Worm (Caenorhabditis elegans) whole organism, L2 larva: ENCODE data around the gene C16A3.2.
A peak's percentile ranks its signal among the peaks of the same experiment; 100 is the strongest.

ENCODE experiments used
- F13H6.1 ChIP-seq: sonication (generic microtip); optimal IDR thresholded peaks from 2 replicates; lab custom pipeline; 2016; ENCODE audit warnings: missing genetic modification characterization, missing compliant biosample characterization
- R02D3.7 ChIP-seq: fragments of 150-350 bp; optimal IDR thresholded peaks from 2 replicates; lab custom pipeline; 2014; ENCODE audit warnings: missing biosample characterization, missing genetic modification characterization
- ZK546.5 ChIP-seq: sonication (generic microtip); optimal IDR thresholded peaks from 2 replicates; lab custom pipeline; 2017; ENCODE audit warnings: missing biosample characterization, missing genetic modification characterization
- alr-1 ChIP-seq: fragments of 150-350 bp; optimal IDR thresholded peaks from 2 replicates; lab custom pipeline; 2014; ENCODE audit warnings: missing biosample characterization, missing genetic modification characterization
- aly-2 ChIP-seq: fragments of 150-350 bp; optimal IDR thresholded peaks from 2 replicates; lab custom pipeline; 2014; ENCODE audit warnings: missing biosample characterization, missing genetic modification characterization
- ama-1 ChIP-seq: fragments of 150-350 bp; optimal IDR thresholded peaks from 2 replicates; lab custom pipeline; 2018; ENCODE audit warnings: inconsistent platforms
- blmp-1 ChIP-seq: sonication (generic microtip); optimal IDR thresholded peaks from 2 replicates; lab custom pipeline; 2017; ENCODE audit warnings: missing genetic modification characterization, mild to moderate bottlenecking, missing compliant biosample characterization, antibody characterized with exemption, moderate library complexity; ENCODE audit not compliant: insufficient read depth
- ceh-16 ChIP-seq: fragments of 150-350 bp; optimal IDR thresholded peaks from 2 replicates; lab custom pipeline; 2014; ENCODE audit warnings: missing biosample characterization, missing genetic modification characterization
- crh-2 ChIP-seq: sonication (generic microtip); optimal IDR thresholded peaks from 2 replicates; lab custom pipeline; 2017; ENCODE audit warnings: missing biosample characterization, missing genetic modification characterization
- dmd-4 ChIP-seq: sonication (generic microtip); optimal IDR thresholded peaks from 2 replicates; lab custom pipeline; 2017; ENCODE audit warnings: missing biosample characterization, missing genetic modification characterization
- egl-27 ChIP-seq: sonication (generic microtip); optimal IDR thresholded peaks from 3 replicates; lab custom pipeline; 2017; ENCODE audit warnings: missing biosample characterization, missing genetic modification reagents, missing genetic modification characterization
- elt-1 ChIP-seq: fragments of 150-350 bp; optimal IDR thresholded peaks from 2 replicates; lab custom pipeline; 2014; ENCODE audit warnings: missing biosample characterization, missing genetic modification characterization
- elt-3 ChIP-seq: sonication (generic microtip); optimal IDR thresholded peaks from 2 replicates; lab custom pipeline; 2017; ENCODE audit warnings: missing biosample characterization, missing genetic modification characterization
- fos-1 ChIP-seq: fragments of 150-350 bp; optimal IDR thresholded peaks from 2 replicates; lab custom pipeline; 2014; ENCODE audit warnings: missing biosample characterization, missing genetic modification characterization
- gmeb-1 ChIP-seq: fragments of 150-350 bp; optimal IDR thresholded peaks from 2 replicates; lab custom pipeline; 2014; ENCODE audit warnings: missing biosample characterization, missing genetic modification characterization
- lin-11 ChIP-seq: fragments of 150-350 bp; sonication (generic microtip); optimal IDR thresholded peaks from 2 replicates; lab custom pipeline; 2014; ENCODE audit warnings: missing biosample characterization, missing genetic modification characterization, inconsistent platforms, mixed read lengths
- lin-13 ChIP-seq: fragments of 150-350 bp; optimal IDR thresholded peaks from 2 replicates; lab custom pipeline; 2014; ENCODE audit warnings: missing biosample characterization, missing genetic modification reagents, missing genetic modification characterization
- lin-39 ChIP-seq: fragments of 150-350 bp; optimal IDR thresholded peaks from 2 replicates; lab custom pipeline; 2014; ENCODE audit warnings: missing biosample characterization, missing genetic modification reagents, missing genetic modification characterization
- lsy-2 ChIP-seq, 2 experiments: fragments of 150-350 bp in 1 of 2; sonication (generic microtip) in 1 of 2; optimal IDR thresholded peaks; 2 replicates each; lab custom pipeline; 2014 to 2017; ENCODE audit warnings: missing biosample characterization in 2 of 2, missing genetic modification characterization in 2 of 2
- mab-5 ChIP-seq: fragments of 150-350 bp; optimal IDR thresholded peaks from 2 replicates; lab custom pipeline; 2014; ENCODE audit warnings: missing biosample characterization, missing genetic modification characterization
- mbf-1 ChIP-seq: sonication (generic microtip); optimal IDR thresholded peaks from 2 replicates; lab custom pipeline; 2017; ENCODE audit warnings: missing biosample characterization, missing genetic modification characterization
- mdl-1 ChIP-seq, 2 experiments: fragments of 150-350 bp in 1 of 2; sonication (generic microtip) in 1 of 2; optimal IDR thresholded peaks; 2 replicates each; lab custom pipeline; 2017; ENCODE audit warnings: missing biosample characterization in 2 of 2, missing genetic modification characterization in 2 of 2
- nhr-10 ChIP-seq: sonication (generic microtip); optimal IDR thresholded peaks from 2 replicates; lab custom pipeline; 2017; ENCODE audit warnings: missing biosample characterization, missing genetic modification characterization
- nhr-11 ChIP-seq: fragments of 150-350 bp; optimal IDR thresholded peaks from 2 replicates; lab custom pipeline; 2014; ENCODE audit warnings: missing biosample characterization, missing genetic modification characterization
- nhr-12 ChIP-seq: fragments of 150-350 bp; optimal IDR thresholded peaks from 2 replicates; lab custom pipeline; 2014; ENCODE audit warnings: missing biosample characterization, missing genetic modification characterization
- nhr-129 ChIP-seq: fragments of 150-350 bp; optimal IDR thresholded peaks from 2 replicates; lab custom pipeline; 2014; ENCODE audit warnings: missing biosample characterization, missing genetic modification characterization
- nhr-21 ChIP-seq: fragments of 150-350 bp; optimal IDR thresholded peaks from 2 replicates; lab custom pipeline; 2014; ENCODE audit warnings: missing biosample characterization, missing genetic modification characterization
- nhr-23 ChIP-seq: fragments of 150-350 bp; optimal IDR thresholded peaks from 2 replicates; lab custom pipeline; 2014; ENCODE audit warnings: missing biosample characterization, missing genetic modification reagents, missing genetic modification characterization
- nhr-237 ChIP-seq: fragments of 150-350 bp; optimal IDR thresholded peaks from 2 replicates; lab custom pipeline; 2014; ENCODE audit warnings: missing biosample characterization, missing genetic modification characterization
- nhr-25 ChIP-seq: fragments of 150-350 bp; sonication (generic microtip); optimal IDR thresholded peaks from 3 replicates; lab custom pipeline; 2014; ENCODE audit warnings: missing biosample characterization, missing genetic modification characterization
- nhr-6 ChIP-seq: fragments of 150-350 bp; optimal IDR thresholded peaks from 2 replicates; lab custom pipeline; 2014; ENCODE audit warnings: missing biosample characterization, missing genetic modification characterization
- nhr-77 ChIP-seq: fragments of 150-350 bp; optimal IDR thresholded peaks from 2 replicates; lab custom pipeline; 2014; ENCODE audit warnings: missing biosample characterization, missing genetic modification characterization
- sem-4 ChIP-seq: fragments of 150-350 bp; optimal IDR thresholded peaks from 2 replicates; lab custom pipeline; 2014; ENCODE audit warnings: missing biosample characterization, missing genetic modification reagents, missing genetic modification characterization
- skn-1 ChIP-seq: sonication (generic microtip); optimal IDR thresholded peaks from 2 replicates; lab custom pipeline; 2017; ENCODE audit warnings: missing biosample characterization, missing genetic modification characterization
- sma-3 ChIP-seq: sonication (generic microtip); optimal IDR thresholded peaks from 2 replicates; lab custom pipeline; 2016; ENCODE audit warnings: missing genetic modification reagents, missing genetic modification characterization, missing compliant biosample characterization
- sma-9 ChIP-seq, 2 experiments: fragments of 150-350 bp in 1 of 2; sonication (generic microtip) in 1 of 2; optimal IDR thresholded peaks; 2 replicates each; lab custom pipeline; 2014 to 2016; ENCODE audit warnings: missing genetic modification characterization in 2 of 2, mild to moderate bottlenecking in 1 of 2, missing biosample characterization in 1 of 2, missing compliant biosample characterization in 1 of 2, missing genetic modification reagents in 1 of 2, moderate library complexity in 1 of 2
- unc-39 ChIP-seq: fragments of 150-350 bp; optimal IDR thresholded peaks from 2 replicates; lab custom pipeline; 2014; ENCODE audit warnings: missing biosample characterization, missing genetic modification characterization
- unc-55 ChIP-seq: fragments of 150-350 bp; sonication (generic microtip); optimal IDR thresholded peaks from 3 replicates; lab custom pipeline; 2014; ENCODE audit warnings: missing biosample characterization, missing genetic modification reagents, missing genetic modification characterization
- unc-62 ChIP-seq: fragments of 150-350 bp; optimal IDR thresholded peaks from 2 replicates; lab custom pipeline; 2014; ENCODE audit warnings: missing biosample characterization, missing genetic modification reagents, missing genetic modification characterization
- ztf-4 ChIP-seq: fragments of 150-350 bp; optimal IDR thresholded peaks from 2 replicates; lab custom pipeline; 2014; ENCODE audit warnings: missing biosample characterization, missing genetic modification characterization

The C16A3.2 gene

DNA sequence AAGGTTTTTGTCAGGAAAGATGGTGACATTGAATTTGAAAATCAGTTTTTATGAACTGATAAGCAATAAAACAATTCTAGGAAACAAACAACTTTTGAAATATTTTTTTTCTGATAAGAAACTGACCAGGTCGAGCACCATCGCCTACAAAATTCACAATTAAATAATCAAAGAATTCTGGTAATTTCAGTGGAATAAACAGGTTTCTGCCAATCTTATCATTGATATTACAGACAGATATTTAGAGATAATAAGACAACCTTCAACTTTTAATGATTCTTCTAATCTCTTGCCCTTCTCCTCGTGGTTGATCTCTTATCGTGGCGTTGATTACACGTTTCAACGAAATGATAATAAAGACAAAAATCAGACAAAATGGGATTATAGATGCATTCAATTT, 6.7 kb downstream of the C16A3.2 start:
- peak in 1 of 2 experiments; percentile 23 for TF ChIP-seq lsy-2 (tag; optimal IDR thresholded peaks at IDR 0.05; lab: Kevin White, UChicago)
- no peak for TF ChIP-seq sem-4 (tag; lab: Kevin White, UChicago)
- peak; percentile 14 for TF ChIP-seq gmeb-1 (tag; lab: Kevin White, UChicago)
- peak; percentile 34 for TF ChIP-seq blmp-1
- no peak for TF ChIP-seq nhr-10
- no peak for TF ChIP-seq lin-39 (tag; lab: Kevin White, UChicago)
- TF ChIP-seq nhr-6 (tag; lab: Kevin White, UChicago), result no peak
- no peak for TF ChIP-seq aly-2
- no peak for TF ChIP-seq skn-1 (tag; lab: Kevin White, UChicago)
- peak in 1 of 2 experiments; percentile 18 for TF ChIP-seq mdl-1 (tag; optimal IDR thresholded peaks at IDR 0.05; lab: Kevin White, UChicago)
- peak; percentile 95 for TF ChIP-seq sma-9 (GFP tag; optimal IDR thresholded peaks at IDR 0.05; lab: Kevin White, UChicago)
- TF ChIP-seq sma-9 (tag; optimal IDR thresholded peaks at IDR 0.05; lab: Kevin White, UChicago), result no peak
- TF ChIP-seq lin-13 (GFP tag; lab: Kevin White, UChicago), result no peak
- peak; percentile 12 for TF ChIP-seq crh-2 (tag; lab: Kevin White, UChicago)
- TF ChIP-seq nhr-77 (tag; lab: Kevin White, UChicago), result no peak
- peak; percentile 73 for TF ChIP-seq nhr-25
- TF ChIP-seq dmd-4 (tag; lab: Kevin White, UChicago), result no peak
- TF ChIP-seq nhr-11 (tag; lab: Kevin White, UChicago), result no peak
- TF ChIP-seq F13H6.1, result no peak
- no peak for TF ChIP-seq ceh-16 (tag; lab: Kevin White, UChicago)
- no peak for TF ChIP-seq alr-1
- no peak for TF ChIP-seq lin-11 (tag; lab: Kevin White, UChicago)
- TF ChIP-seq ama-1, result no peak
- TF ChIP-seq unc-62, result no peak
- TF ChIP-seq unc-55 (GFP tag; lab: Kevin White, UChicago), result no peak
- TF ChIP-seq elt-1 (tag; lab: Kevin White, UChicago), result no peak
- TF ChIP-seq ZK546.5 (tag; lab: Kevin White, UChicago), result no peak
- no peak for TF ChIP-seq R02D3.7 (tag; lab: Kevin White, UChicago)
- TF ChIP-seq sma-3 (GFP tag; lab: Kevin White, UChicago), result peak; percentile 38
- no peak for TF ChIP-seq unc-39 (tag; lab: Kevin White, UChicago)
- no peak for TF ChIP-seq mab-5 (tag; lab: Kevin White, UChicago)
- TF ChIP-seq ztf-4 (tag; lab: Kevin White, UChicago), result no peak
- TF ChIP-seq nhr-129 (tag; lab: Kevin White, UChicago), result no peak
- TF ChIP-seq fos-1 (tag; lab: Kevin White, UChicago), result peak; percentile 59
- TF ChIP-seq nhr-23 (tag; lab: Kevin White, UChicago), result no peak
- TF ChIP-seq nhr-21, result peak; percentile 68
- no peak for TF ChIP-seq elt-3 (tag; lab: Kevin White, UChicago)
- peak; percentile 31 for TF ChIP-seq egl-27 (tag; lab: Kevin White, UChicago)

DNA sequence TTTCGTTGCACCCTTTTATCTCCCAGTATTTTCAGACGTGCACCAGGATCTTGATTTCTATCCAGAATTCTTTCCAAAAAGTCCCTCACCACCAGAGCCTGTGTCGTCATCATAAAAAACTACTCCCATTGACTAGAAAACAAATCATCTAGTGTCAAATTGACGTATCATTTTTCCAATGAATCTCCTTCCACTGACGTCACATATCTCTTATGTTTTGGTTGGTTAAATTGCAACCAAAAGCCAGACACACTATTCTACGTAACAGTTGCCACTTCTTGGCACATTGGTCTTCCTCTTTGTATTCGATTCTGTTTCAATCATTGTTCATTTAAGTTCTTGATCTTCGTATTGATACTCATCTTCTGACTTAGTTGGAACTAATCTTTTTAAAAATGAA, 8.5 kb downstream of the C16A3.2 start:
- TF ChIP-seq nhr-6 (tag; lab: Kevin White, UChicago), result no peak
- peak in 1 of 2 experiments; percentile 45 for TF ChIP-seq lsy-2 (tag; optimal IDR thresholded peaks at IDR 0.05; lab: Kevin White, UChicago)
- no peak for TF ChIP-seq lin-39 (tag; lab: Kevin White, UChicago)
- peak; percentile 47 for TF ChIP-seq nhr-129 (tag; lab: Kevin White, UChicago)
- TF ChIP-seq mbf-1 (tag; lab: Kevin White, UChicago), result no peak
- TF ChIP-seq ceh-16 (tag; lab: Kevin White, UChicago), result no peak
- peak; percentile 15 for TF ChIP-seq F13H6.1
- TF ChIP-seq sma-3 (GFP tag; lab: Kevin White, UChicago), result no peak
- TF ChIP-seq egl-27 (tag; lab: Kevin White, UChicago), result no peak
- TF ChIP-seq lin-13 (GFP tag; lab: Kevin White, UChicago), result no peak
- TF ChIP-seq unc-55 (GFP tag; lab: Kevin White, UChicago), result no peak
- no peak for TF ChIP-seq gmeb-1 (tag; lab: Kevin White, UChicago)
- TF ChIP-seq skn-1 (tag; lab: Kevin White, UChicago), result no peak
- no peak for TF ChIP-seq nhr-12 (tag; lab: Kevin White, UChicago)
- TF ChIP-seq mab-5 (tag; lab: Kevin White, UChicago), result no peak
- TF ChIP-seq sma-9 (GFP tag; optimal IDR thresholded peaks at IDR 0.05; lab: Kevin White, UChicago), result peak; percentile 53
- no peak for TF ChIP-seq sma-9 (tag; optimal IDR thresholded peaks at IDR 0.05; lab: Kevin White, UChicago)
- no peak for TF ChIP-seq nhr-237 (tag; lab: Kevin White, UChicago)
- no peak for TF ChIP-seq nhr-25
- no peak for TF ChIP-seq blmp-1
